Fruit fly (Drosophila melanogaster) whole organism, wandering third instar larva: Measurements from ENCODE around the gene CG11723.

Experiments used
- Abd-B ChIP-seq: fragments of >200 bp; optimal IDR thresholded peaks from 2 replicates; lab custom pipeline; 2017; ENCODE audit warnings: missing biosample characterization, missing genetic modification characterization
- CG9705 ChIP-seq: fragments of 200-800 bp; sonication (Bioruptor generic); optimal IDR thresholded peaks from 2 replicates; lab custom pipeline; 2018; ENCODE audit warnings: missing biosample characterization, mild to moderate bottlenecking, missing genetic modification characterization
- CrebA ChIP-seq: fragments of 200-800 bp; sonication (Bioruptor generic); optimal IDR thresholded peaks from 2 replicates; lab custom pipeline; 2016; ENCODE audit warnings: missing biosample characterization, mild to moderate bottlenecking, missing genetic modification characterization, borderline replicate concordance
- Dfd ChIP-seq: fragments of >200 bp; optimal IDR thresholded peaks from 2 replicates; lab custom pipeline; 2017; ENCODE audit warnings: missing biosample characterization, missing genetic modification characterization
- Dif ChIP-seq: fragments of 200-275, 200-300 bp; sonication (Bioruptor generic); optimal IDR thresholded peaks from 2 replicates; lab custom pipeline; 2018; ENCODE audit warnings: missing biosample characterization, missing genetic modification characterization; ENCODE audit not compliant: partially characterized antibody
- GATAd ChIP-seq: sonication (Bioruptor generic); optimal IDR thresholded peaks from 2 replicates; lab custom pipeline; 2016; ENCODE audit warnings: missing biosample characterization, missing genetic modification characterization
- HLH106 ChIP-seq: fragments of 200-800 bp; optimal IDR thresholded peaks from 3 replicates; lab custom pipeline; 2019; ENCODE audit warnings: missing biosample characterization, mild to moderate bottlenecking, missing genetic modification characterization, moderate library complexity
- Hnf4 ChIP-seq: fragments of 200-800 bp; sonication (Bioruptor generic); optimal IDR thresholded peaks from 2 replicates; lab custom pipeline; 2016; ENCODE audit warnings: missing biosample characterization, mild to moderate bottlenecking, missing genetic modification characterization
- Hr78 ChIP-seq: fragments of >200 bp; optimal IDR thresholded peaks from 2 replicates; lab custom pipeline; 2017; ENCODE audit warnings: missing biosample characterization, missing genetic modification characterization
- Hr83 ChIP-seq: fragments of 200-300 bp; sonication (Bioruptor generic); optimal IDR thresholded peaks from 2 replicates; lab custom pipeline; 2016; ENCODE audit warnings: missing biosample characterization, mild to moderate bottlenecking, missing genetic modification characterization, moderate library complexity; ENCODE audit not compliant: poor library complexity, severe bottlenecking
- Jra ChIP-seq: sonication (Bioruptor generic); optimal IDR thresholded peaks from 2 replicates; lab custom pipeline; 2016; ENCODE audit warnings: missing biosample characterization, missing genetic modification characterization
- Mio ChIP-seq: sonication (Bioruptor generic); optimal IDR thresholded peaks from 2 replicates; lab custom pipeline; 2016; ENCODE audit warnings: missing biosample characterization, missing genetic modification characterization
- Myc ChIP-seq: fragments of >200 bp; optimal IDR thresholded peaks from 2 replicates; lab custom pipeline; 2017
- N ChIP-seq: fragments of >200 bp; optimal IDR thresholded peaks from 2 replicates; lab custom pipeline; 2018; ENCODE audit warnings: missing biosample characterization, missing external identifiers, missing genetic modification characterization
- OdsH ChIP-seq: fragments of 200-800 bp; sonication (Bioruptor generic); optimal IDR thresholded peaks from 2 replicates; lab custom pipeline; 2016; ENCODE audit warnings: missing biosample characterization, mild to moderate bottlenecking, missing genetic modification characterization
- Rel ChIP-seq, 2 experiments: fragments of 200-800 bp; sonication (Bioruptor generic) in 1 of 2; optimal IDR thresholded peaks; 2 replicates in 1 of 2; 3 replicates in 1 of 2; lab custom pipeline; 2016 to 2019; ENCODE audit warnings: mild to moderate bottlenecking in 2 of 2, missing biosample characterization in 2 of 2, missing genetic modification characterization in 2 of 2, moderate library complexity in 1 of 2
- Sp1 ChIP-seq: fragments of 200-800 bp; sonication (Bioruptor generic); optimal IDR thresholded peaks from 3 replicates; lab custom pipeline; 2019; ENCODE audit warnings: missing biosample characterization, mild to moderate bottlenecking, missing genetic modification characterization, moderate library complexity
- Vsx2 ChIP-seq: fragments of 200-300, 225-300 bp; sonication (Bioruptor generic); optimal IDR thresholded peaks from 2 replicates; lab custom pipeline; 2018; ENCODE audit warnings: missing biosample characterization, missing genetic modification characterization; ENCODE audit not compliant: partially characterized antibody
- br ChIP-seq: fragments of 200-800 bp; sonication (Bioruptor generic); optimal IDR thresholded peaks from 2 replicates; lab custom pipeline; 2016; ENCODE audit warnings: missing biosample characterization, missing genetic modification characterization
- brk ChIP-seq: fragments of 200-800 bp; sonication (Bioruptor generic); optimal IDR thresholded peaks from 2 replicates; lab custom pipeline; 2016; ENCODE audit warnings: missing biosample characterization, mild to moderate bottlenecking, missing genetic modification characterization
- dl ChIP-seq, 2 experiments: fragments of 175-275, 200-275 bp in 1 of 2; fragments of 200-275 bp in 1 of 2; sonication (Bioruptor generic); optimal IDR thresholded peaks; lab custom pipeline; 2018; ENCODE audit warnings: mild to moderate bottlenecking in 2 of 2, missing biosample characterization in 2 of 2, missing genetic modification characterization in 2 of 2, moderate library complexity in 2 of 2; ENCODE audit not compliant: partially characterized antibody in 2 of 2, insufficient read depth in 1 of 2
- dmrt93B ChIP-seq: fragments of 200-800 bp; sonication (Bioruptor generic); optimal IDR thresholded peaks from 2 replicates; lab custom pipeline; 2018; ENCODE audit warnings: missing biosample characterization, mild to moderate bottlenecking, missing genetic modification characterization
- dsf ChIP-seq: sonication (Bioruptor generic); optimal IDR thresholded peaks from 2 replicates; lab custom pipeline; 2016; ENCODE audit warnings: missing biosample characterization, missing genetic modification characterization, borderline replicate concordance
- ey ChIP-seq: fragments of 200-800 bp; sonication (Bioruptor generic); optimal IDR thresholded peaks from 2 replicates; lab custom pipeline; 2016; ENCODE audit warnings: missing biosample characterization, missing genetic modification characterization
- foxo ChIP-seq, 2 experiments: fragments of 200-800 bp; sonication (Bioruptor generic); optimal IDR thresholded peaks; 2 replicates in 1 of 2; 3 replicates in 1 of 2; lab custom pipeline; 2016 to 2017; ENCODE audit warnings: missing biosample characterization in 2 of 2, missing genetic modification characterization in 2 of 2
- fru ChIP-seq: fragments of 200-800 bp; sonication (Bioruptor generic); optimal IDR thresholded peaks from 3 replicates; lab custom pipeline; 2016; ENCODE audit warnings: missing biosample characterization, mild to moderate bottlenecking, missing genetic modification characterization
- h ChIP-seq: fragments of 200-800 bp; sonication (Bioruptor generic); optimal IDR thresholded peaks from 3 replicates; lab custom pipeline; 2016; ENCODE audit warnings: missing biosample characterization, mild to moderate bottlenecking, missing genetic modification characterization
- jim ChIP-seq: fragments of 175-275, 200-325 bp; sonication (Bioruptor generic); optimal IDR thresholded peaks from 2 replicates; lab custom pipeline; 2016; ENCODE audit warnings: missing biosample characterization, mild to moderate bottlenecking, missing genetic modification characterization
- lola ChIP-seq: fragments of >200 bp; optimal IDR thresholded peaks from 2 replicates; lab custom pipeline; 2017; ENCODE audit warnings: missing biosample characterization, missing genetic modification characterization
- psq ChIP-seq: fragments of 200-800 bp; sonication (Bioruptor generic); optimal IDR thresholded peaks from 3 replicates; lab custom pipeline; 2017; ENCODE audit warnings: missing biosample characterization, mild to moderate bottlenecking, missing genetic modification characterization, moderate library complexity
- rgr ChIP-seq: fragments of 200-800 bp; sonication (Bioruptor generic); optimal IDR thresholded peaks from 3 replicates; lab custom pipeline; 2016; ENCODE audit warnings: missing biosample characterization, mild to moderate bottlenecking, missing genetic modification characterization
- sage ChIP-seq: fragments of 200-800 bp; sonication (Bioruptor generic); optimal IDR thresholded peaks from 2 replicates; lab custom pipeline; 2016; ENCODE audit warnings: missing biosample characterization, mild to moderate bottlenecking, missing genetic modification characterization
- sv ChIP-seq: fragments of 200-800 bp; sonication (Bioruptor generic); optimal IDR thresholded peaks from 3 replicates; lab custom pipeline; 2016; ENCODE audit warnings: missing biosample characterization, missing genetic modification characterization
- tai ChIP-seq: sonication (Bioruptor generic); optimal IDR thresholded peaks from 2 replicates; lab custom pipeline; 2016; ENCODE audit warnings: missing biosample characterization, missing genetic modification characterization
- woc ChIP-seq: sonication (Bioruptor generic); optimal IDR thresholded peaks from 2 replicates; lab custom pipeline; 2016; ENCODE audit warnings: missing biosample characterization, mild to moderate bottlenecking, missing genetic modification characterization

The CG11723 gene

dm6 chr2L:2177312-2177968 lies 30.4 kb upstream of the CG11723 start:
- TF ChIP-seq foxo (GFP tag; optimal IDR thresholded peaks at IDR 0.05; lab: Kevin White, UChicago) (peak in 1 of 2 experiments; percentile 72), h (GFP tag; lab: Kevin White, UChicago) (peak; percentile 63), OdsH (GFP tag; lab: Kevin White, UChicago) (peak; percentile 38), dmrt93B (GFP tag; lab: Kevin White, UChicago) (peak; percentile 43), jim (no peak), Rel (GFP tag; optimal IDR thresholded peaks at IDR 0.05; lab: Kevin White, UChicago) (no peak), Rel (tag; optimal IDR thresholded peaks at IDR 0.05; lab: Kevin White, UChicago) (peak; percentile 55), Hnf4 (peak; percentile 38), lola (GFP tag; lab: Kevin White, UChicago) (no peak), woc (peak; percentile 59), rgr (GFP tag; lab: Kevin White, UChicago) (peak; percentile 65), sv (GFP tag; lab: Kevin White, UChicago) (peak; percentile 45), Dfd (GFP tag; lab: Kevin White, UChicago) (no peak), tai (GFP tag; lab: Kevin White, UChicago) (peak; percentile 29), Hr83 (GFP tag; lab: Kevin White, UChicago) (peak; percentile 15), HLH106 (tag; lab: Kevin White, UChicago) (peak; percentile 46), ey (GFP tag; lab: Kevin White, UChicago) (peak; percentile 52), Sp1 (GFP tag; lab: Kevin White, UChicago) (peak; percentile 31), br (GFP tag; lab: Kevin White, UChicago) (peak; percentile 49), Dif (GFP tag; lab: Kevin White, UChicago) (no peak), fru (GFP tag; lab: Kevin White, UChicago) (peak; percentile 74), brk (GFP tag; lab: Kevin White, UChicago) (no peak)

- TF ChIP-seq fru (GFP tag; lab: Kevin White, UChicago) (peak; percentile 73), br (GFP tag; lab: Kevin White, UChicago) (peak; percentile 30), brk (GFP tag; lab: Kevin White, UChicago) (peak; percentile 69), Dfd (GFP tag; lab: Kevin White, UChicago) (no peak), Abd-B (no peak), sage (GFP tag; lab: Kevin White, UChicago) (peak; percentile 39), rgr (GFP tag; lab: Kevin White, UChicago) (peak; percentile 54), Dif (GFP tag; lab: Kevin White, UChicago) (no peak), tai (GFP tag; lab: Kevin White, UChicago) (no peak), psq (GFP tag; lab: Kevin White, UChicago) (no peak), woc (peak; percentile 41), ey (GFP tag; lab: Kevin White, UChicago) (peak; percentile 67), dsf (GFP tag; lab: Kevin White, UChicago) (no peak), CrebA (GFP tag; lab: Kevin White, UChicago) (peak; percentile 60), h (GFP tag; lab: Kevin White, UChicago) (peak; percentile 74), GATAd (GFP tag; lab: Kevin White, UChicago) (no peak), Hr83 (GFP tag; lab: Kevin White, UChicago) (peak; percentile 17), HLH106 (tag; lab: Kevin White, UChicago) (peak; percentile 75), OdsH (GFP tag; lab: Kevin White, UChicago) (peak; percentile 67), Rel (GFP tag; optimal IDR thresholded peaks at IDR 0.05; lab: Kevin White, UChicago) (no peak), Rel (tag; optimal IDR thresholded peaks at IDR 0.05; lab: Kevin White, UChicago) (peak; percentile 70), dmrt93B (GFP tag; lab: Kevin White, UChicago) (peak; percentile 37), foxo (GFP tag; optimal IDR thresholded peaks at IDR 0.05; lab: Kevin White, UChicago) (peak in 1 of 2 experiments; percentile 64), Sp1 (GFP tag; lab: Kevin White, UChicago) (peak; percentile 60)
These were observed 29.0 kb upstream of the CG11723 start for dm6 chr2L:2175930-2176643.

dm6 chr2L:2175090-2175830 lies 28.2 kb upstream of the CG11723 start:
- TF ChIP-seq fru (GFP tag; lab: Kevin White, UChicago) (peak; percentile 47), Myc (lab: Kevin White, UChicago) (no peak), psq (GFP tag; lab: Kevin White, UChicago) (peak; percentile 91), Rel (GFP tag; optimal IDR thresholded peaks at IDR 0.05; lab: Kevin White, UChicago) (no peak), Rel (tag; optimal IDR thresholded peaks at IDR 0.05; lab: Kevin White, UChicago) (peak; percentile 1), sage (GFP tag; lab: Kevin White, UChicago) (no peak), GATAd (GFP tag; lab: Kevin White, UChicago) (no peak), dsf (GFP tag; lab: Kevin White, UChicago) (no peak), foxo (GFP tag; optimal IDR thresholded peaks at IDR 0.05; lab: Kevin White, UChicago) (peak in 1 of 2 experiments; percentile 21), dl (GFP tag; optimal IDR thresholded peaks at IDR 0.05; lab: Kevin White, UChicago; ENCODE audit: insufficient read depth in 1 of 2, partially characterized antibody in 2 of 2) (peak in 1 of 2 experiments; percentile 41), Mio (GFP tag; lab: Kevin White, UChicago) (no peak), Dfd (GFP tag; lab: Kevin White, UChicago) (peak; percentile 90), Sp1 (GFP tag; lab: Kevin White, UChicago) (peak; percentile 37), Abd-B (no peak), Jra (GFP tag; lab: Kevin White, UChicago) (peak; percentile 0), Hnf4 (peak; percentile 41), N (no peak), lola (GFP tag; lab: Kevin White, UChicago) (no peak), CrebA (GFP tag; lab: Kevin White, UChicago) (no peak), dmrt93B (GFP tag; lab: Kevin White, UChicago) (no peak), Vsx2 (peak; percentile 43), Hr78 (no peak), CG9705 (GFP tag; lab: Kevin White, UChicago) (no peak)
